Fruit fly (Drosophila melanogaster) whole organism, embryonic: ENCODE results near the gene Patj.

ENCODE experiments used
- Bgb ChIP-seq: fragments of 200-800 bp; sonication (Bioruptor generic); IDR thresholded peaks from 2 replicates; pipeline ENCODE4 v1.3.6; 2022; ENCODE audit warnings: missing biosample characterization, missing genetic modification characterization; ENCODE audit not compliant: partially characterized antibody
- Blimp-1 ChIP-seq: fragments of 200-800 bp; sonication (Bioruptor generic); optimal IDR thresholded peaks from 3 replicates; lab custom pipeline; 2018; ENCODE audit warnings: missing biosample characterization, missing genetic modification characterization, mild to moderate bottlenecking, moderate library complexity, missing genetic modification reagents
- BtbVII ChIP-seq: fragments of 200-800 bp; sonication (Bioruptor generic); optimal IDR thresholded peaks from 3 replicates; lab custom pipeline; 2017; ENCODE audit warnings: missing biosample characterization, mild to moderate bottlenecking, missing genetic modification characterization
- CG10209 ChIP-seq: fragments of 200-800 bp; sonication (Bioruptor generic); optimal IDR thresholded peaks from 3 replicates; lab custom pipeline; 2017; ENCODE audit warnings: missing biosample characterization, mild to moderate bottlenecking, missing genetic modification characterization, missing genetic modification reagents
- CG10321 ChIP-seq: fragments of 200-800 bp; sonication (Bioruptor generic); IDR thresholded peaks from 2 replicates; pipeline ENCODE4 v1.3.6; 2022; ENCODE audit warnings: missing biosample characterization, missing genetic modification characterization
- CG10565 ChIP-seq: fragments of 200-800 bp; sonication (Bioruptor generic); optimal IDR thresholded peaks from 3 replicates; lab custom pipeline; 2016; ENCODE audit warnings: missing biosample characterization, mild to moderate bottlenecking, missing genetic modification characterization
- CG11093 ChIP-seq: fragments of 200-800 bp; sonication (Bioruptor generic); IDR thresholded peaks from 3 replicates; pipeline ENCODE4 v1.3.6; 2022; ENCODE audit warnings: missing biosample characterization, missing genetic modification characterization
- CG13287 ChIP-seq: fragments of 200-800 bp; sonication (Bioruptor generic); IDR thresholded peaks from 2 replicates; pipeline ENCODE4 v1.3.6; 2022; ENCODE audit warnings: missing biosample characterization, missing genetic modification characterization; ENCODE audit not compliant: partially characterized antibody
- CG13775 ChIP-seq: fragments of 200-800 bp; sonication (Bioruptor generic); optimal IDR thresholded peaks from 3 replicates; lab custom pipeline; 2017; ENCODE audit warnings: missing biosample characterization, mild to moderate bottlenecking, missing genetic modification characterization
- CG15479 ChIP-seq: fragments of 200-800 bp; sonication (Bioruptor generic); optimal IDR thresholded peaks from 3 replicates; lab custom pipeline; 2019; ENCODE audit warnings: missing biosample characterization, mild to moderate bottlenecking, missing genetic modification characterization, moderate library complexity
- CG17612 ChIP-seq: fragments of 200-800 bp; sonication (Bioruptor generic); IDR thresholded peaks from 2 replicates; pipeline ENCODE4 v1.3.6; 2022; ENCODE audit warnings: missing biosample characterization, missing genetic modification characterization
- CG17829 ChIP-seq: fragments of 200-800 bp; optimal IDR thresholded peaks from 2 replicates; lab custom pipeline; 2019; ENCODE audit warnings: missing biosample characterization, mild to moderate bottlenecking, missing genetic modification characterization, moderate library complexity
- CG17912 ChIP-seq: fragments of 200-800 bp; sonication (Bioruptor generic); optimal IDR thresholded peaks from 2 replicates; lab custom pipeline; 2018; ENCODE audit warnings: missing biosample characterization, mild to moderate bottlenecking, missing genetic modification characterization
- CG31441 ChIP-seq: fragments of 200-800 bp; sonication (Bioruptor generic); IDR thresholded peaks from 2 replicates; pipeline ENCODE4 v1.3.6; 2022; ENCODE audit warnings: missing biosample characterization, missing genetic modification characterization
- CG3163 ChIP-seq: fragments of 200-800 bp; sonication (Bioruptor generic); optimal IDR thresholded peaks from 3 replicates; lab custom pipeline; 2016; ENCODE audit warnings: missing biosample characterization, missing genetic modification characterization
- CG4404 ChIP-seq: fragments of 200-800 bp; sonication (Bioruptor generic); IDR thresholded peaks from 2 replicates; pipeline ENCODE4 v1.3.6; 2022; ENCODE audit warnings: missing biosample characterization, missing genetic modification characterization
- CG7271 ChIP-seq: fragments of 200-800 bp; sonication (Bioruptor generic); optimal IDR thresholded peaks from 2 replicates; lab custom pipeline; 2018; ENCODE audit warnings: missing biosample characterization, mild to moderate bottlenecking, missing genetic modification characterization, moderate library complexity
- CG9727 ChIP-seq: fragments of 200-800 bp; sonication (Bioruptor generic); optimal IDR thresholded peaks from 3 replicates; lab custom pipeline; 2017; ENCODE audit warnings: missing biosample characterization, mild to moderate bottlenecking, missing genetic modification characterization
- Chrac-16 ChIP-seq: fragments of 200-800 bp; sonication (Bioruptor generic); optimal IDR thresholded peaks from 3 replicates; lab custom pipeline; 2016; ENCODE audit warnings: missing biosample characterization, missing genetic modification characterization
- E2f1 ChIP-seq: fragments of 200-800 bp; sonication (Bioruptor generic); IDR thresholded peaks from 2 replicates; pipeline ENCODE4 v1.3.6; 2022; ENCODE audit warnings: missing biosample characterization, missing genetic modification characterization
- Ets97D ChIP-seq: fragments of 200-800 bp; sonication (Bioruptor generic); optimal IDR thresholded peaks from 3 replicates; lab custom pipeline; 2016; ENCODE audit warnings: missing biosample characterization, missing genetic modification characterization
- Fer2 ChIP-seq: fragments of 200-800 bp; sonication (Bioruptor generic); optimal IDR thresholded peaks from 2 replicates; lab custom pipeline; 2018; ENCODE audit warnings: missing biosample characterization, mild to moderate bottlenecking, missing genetic modification characterization, moderate library complexity
- Fer3 ChIP-seq: fragments of 200-800 bp; sonication (Bioruptor generic); optimal IDR thresholded peaks from 2 replicates; lab custom pipeline; 2018; ENCODE audit warnings: missing biosample characterization, mild to moderate bottlenecking, missing genetic modification characterization, moderate library complexity
- Gsc ChIP-seq: fragments of 200-800 bp; sonication (Bioruptor generic); IDR thresholded peaks from 2 replicates; pipeline ENCODE4 v1.3.6; 2022; ENCODE audit warnings: missing biosample characterization, missing genetic modification characterization
- Hmr ChIP-seq: fragments of 200-800 bp; sonication (Bioruptor generic); optimal IDR thresholded peaks from 3 replicates; lab custom pipeline; 2017; ENCODE audit warnings: mild to moderate bottlenecking, missing biosample characterization, missing genetic modification reagents, missing genetic modification characterization
- Hr3 ChIP-seq: fragments of 200-800 bp; sonication (Bioruptor generic); optimal IDR thresholded peaks from 3 replicates; lab custom pipeline; 2016; ENCODE audit warnings: missing biosample characterization, missing genetic modification characterization
- Hr39 ChIP-seq: fragments of >200 bp; optimal IDR thresholded peaks from 2 replicates; lab custom pipeline; 2017
- NC2α ChIP-seq: fragments of 200-800 bp; sonication (Bioruptor generic); optimal IDR thresholded peaks from 2 replicates; lab custom pipeline; 2016; ENCODE audit warnings: missing biosample characterization, missing genetic modification characterization
- NFAT ChIP-seq: fragments of 200-800 bp; sonication (Bioruptor generic); IDR thresholded peaks from 2 replicates; pipeline ENCODE4 v1.3.6; 2022; ENCODE audit warnings: missing biosample characterization, missing genetic modification characterization
- PHDP ChIP-seq: fragments of 200-800 bp; sonication (Bioruptor generic); optimal IDR thresholded peaks from 3 replicates; lab custom pipeline; 2018; ENCODE audit warnings: missing biosample characterization, mild to moderate bottlenecking, missing genetic modification characterization, moderate library complexity
- Poxn ChIP-seq: fragments of 200-800 bp; sonication (Bioruptor generic); IDR thresholded peaks from 2 replicates; pipeline ENCODE4 v1.3.6; 2022; ENCODE audit warnings: missing biosample characterization, missing genetic modification characterization
- Scr ChIP-seq: fragments of 200-800 bp; sonication (Bioruptor generic); IDR thresholded peaks from 2 replicates; pipeline ENCODE4 v1.3.6; 2022; ENCODE audit warnings: missing biosample characterization, missing genetic modification characterization; ENCODE audit not compliant: partially characterized antibody
- Tbp ChIP-seq: fragments of >200 bp; optimal IDR thresholded peaks from 2 replicates; lab custom pipeline; 2018; ENCODE audit warnings: missing biosample characterization, missing genetic modification characterization
- ap ChIP-seq: fragments of 200-800 bp; sonication (Bioruptor generic); IDR thresholded peaks from 2 replicates; pipeline ENCODE4 v1.3.6; 2022; ENCODE audit warnings: missing biosample characterization, missing genetic modification characterization
- bbx ChIP-seq: fragments of 200-800 bp; sonication (Bioruptor generic); IDR thresholded peaks from 2 replicates; pipeline ENCODE4 v1.3.6; 2022; ENCODE audit warnings: missing biosample characterization, missing genetic modification characterization; ENCODE audit not compliant: partially characterized antibody
- cwo ChIP-seq: fragments of 200-800 bp; sonication (Bioruptor generic); optimal IDR thresholded peaks from 3 replicates; lab custom pipeline; 2017; ENCODE audit warnings: missing biosample characterization, missing genetic modification characterization, mild to moderate bottlenecking, moderate library complexity, missing genetic modification reagents
- danr ChIP-seq: fragments of 200-800 bp; sonication (Bioruptor generic); IDR thresholded peaks from 2 replicates; pipeline ENCODE4 v1.3.6; 2022; ENCODE audit warnings: missing biosample characterization, missing genetic modification characterization
- fd102C ChIP-seq: fragments of 200-800 bp; sonication (Bioruptor generic); optimal IDR thresholded peaks from 2 replicates; lab custom pipeline; 2018; ENCODE audit warnings: missing biosample characterization, mild to moderate bottlenecking, missing genetic modification characterization, moderate library complexity
- hb ChIP-seq: fragments of 200-800 bp; sonication (Bioruptor generic); IDR thresholded peaks from 3 replicates; pipeline ENCODE4 v1.3.6; 2022; ENCODE audit warnings: missing biosample characterization, missing genetic modification characterization; ENCODE audit not compliant: partially characterized antibody
- ind ChIP-seq: fragments of 200-800 bp; sonication (Bioruptor generic); optimal IDR thresholded peaks from 3 replicates; lab custom pipeline; 2016; ENCODE audit warnings: missing biosample characterization, missing genetic modification characterization
- knrl ChIP-seq: fragments of 200-800 bp; sonication (Bioruptor generic); IDR thresholded peaks from 3 replicates; pipeline ENCODE4 v1.3.6; 2022; ENCODE audit warnings: missing biosample characterization, missing genetic modification characterization; ENCODE audit not compliant: partially characterized antibody
- lab ChIP-seq: fragments of 200-800 bp; sonication (Bioruptor generic); optimal IDR thresholded peaks from 3 replicates; lab custom pipeline; 2017; ENCODE audit warnings: missing biosample characterization, missing genetic modification characterization, mild to moderate bottlenecking, moderate library complexity, missing genetic modification reagents
- org-1 ChIP-seq: fragments of 200-800 bp; sonication (Bioruptor generic); optimal IDR thresholded peaks from 2 replicates; lab custom pipeline; 2017; ENCODE audit warnings: missing biosample characterization, missing genetic modification characterization
- ro ChIP-seq: fragments of 200-800 bp; sonication (Bioruptor generic); IDR thresholded peaks from 2 replicates; pipeline ENCODE4 v1.3.6; 2022; ENCODE audit warnings: missing biosample characterization, missing genetic modification characterization
- sens ChIP-seq: fragments of 200-800 bp; sonication (Bioruptor generic); peaks from one replicate; lab custom pipeline; 2016; ENCODE audit warnings: missing biosample characterization, missing genetic modification characterization
- slp2 ChIP-seq: fragments of 200-800 bp; sonication (Bioruptor generic); optimal IDR thresholded peaks from 2 replicates; lab custom pipeline; 2016; ENCODE audit warnings: missing biosample characterization, missing genetic modification characterization
- tna ChIP-seq: fragments of 200-800 bp; sonication (Bioruptor generic); IDR thresholded peaks from 2 replicates; pipeline ENCODE4 v1.3.6; 2022; ENCODE audit warnings: missing biosample characterization, missing genetic modification characterization; ENCODE audit not compliant: partially characterized antibody
- trh ChIP-seq: fragments of 200-800 bp; sonication (Bioruptor generic); optimal IDR thresholded peaks from 2 replicates; lab custom pipeline; 2016; ENCODE audit warnings: missing biosample characterization, missing genetic modification characterization
- vvl ChIP-seq: fragments of 200-800 bp; sonication (Bioruptor generic); IDR thresholded peaks from 2 replicates; pipeline ENCODE4 v1.3.6; 2022; ENCODE audit warnings: missing biosample characterization, missing genetic modification characterization
- zfh2 ChIP-seq: fragments of 200-800 bp; sonication (Bioruptor generic); optimal IDR thresholded peaks from 2 replicates; lab custom pipeline; 2016; ENCODE audit warnings: missing biosample characterization, missing genetic modification characterization

Gene Patj

dm6 chr3L:1794943-1795696, 3.5 kb upstream of the Patj start, which contains the start of the genes alpha-Spec, dlt and Cdc37 (continued):
- TF ChIP-seq NC2α, result peak; percentile 8
- peak; percentile 39 for TF ChIP-seq CG13775 (GFP tag; lab: Kevin White, UChicago)
- peak; percentile 78 for TF ChIP-seq knrl
- no peak for TF ChIP-seq CG17912
- TF ChIP-seq Gsc, result no peak
- no peak for TF ChIP-seq CG10565
- peak; percentile 10 for TF ChIP-seq CG9727
- peak; percentile 78 for TF ChIP-seq Scr
- TF ChIP-seq PHDP (tag; lab: Kevin White, UChicago), result peak; percentile 19
- TF ChIP-seq trh, result no peak
- TF ChIP-seq danr (GFP tag; lab: Robert Waterston, UW), result no peak
- TF ChIP-seq Chrac-16 (GFP tag; lab: Kevin White, UChicago), result no peak
- 0 out of 2 replicates have a peak, but pooled peaks have one; percentile 16 for TF ChIP-seq NFAT (GFP tag; lab: Robert Waterston, UW)
- peak; percentile 65 for TF ChIP-seq hb (GFP tag; lab: Robert Waterston, UW)
- TF ChIP-seq org-1 (GFP tag; lab: Kevin White, UChicago), result no peak
- no peak for TF ChIP-seq Hmr
- peak; percentile 2 for TF ChIP-seq CG10209 (GFP tag; lab: Kevin White, UChicago)
- TF ChIP-seq fd102C (GFP tag; lab: Kevin White, UChicago), result no peak
- TF ChIP-seq CG15479 (GFP tag; lab: Kevin White, UChicago), result peak; percentile 20
- no peak for TF ChIP-seq CG31441 (GFP tag; lab: Robert Waterston, UW)
- TF ChIP-seq tna (GFP tag; lab: Robert Waterston, UW), result peak; percentile 74
- no peak for TF ChIP-seq ap (GFP tag; lab: Robert Waterston, UW)
- TF ChIP-seq Hr39 (lab: Kevin White, UChicago), result no peak
- TF ChIP-seq CG7271 (tag; lab: Kevin White, UChicago), result peak; percentile 54
- no peak for TF ChIP-seq slp2 (GFP tag; lab: Kevin White, UChicago)
- TF ChIP-seq CG17612 (GFP tag; lab: Robert Waterston, UW), result no peak
- peak; percentile 84 for TF ChIP-seq sens (GFP tag; lab: Kevin White, UChicago)
- no peak for TF ChIP-seq Fer2 (tag; lab: Kevin White, UChicago)
- TF ChIP-seq Poxn (GFP tag; lab: Robert Waterston, UW), result no peak
- peak; percentile 3 for TF ChIP-seq CG3163 (GFP tag; lab: Kevin White, UChicago)
- TF ChIP-seq CG17829 (tag; lab: Kevin White, UChicago), result peak; percentile 70
- TF ChIP-seq Fer3, result peak; percentile 24
- no peak for TF ChIP-seq ro (GFP tag; lab: Robert Waterston, UW)
- no peak for TF ChIP-seq vvl (GFP tag; lab: Robert Waterston, UW)
- no peak for TF ChIP-seq Blimp-1 (GFP tag; lab: Kevin White, UChicago)
- no peak for TF ChIP-seq ind (GFP tag; lab: Kevin White, UChicago)
- no peak; the same call in 1 of the 2 replicates for TF ChIP-seq CG10321 (GFP tag; lab: Robert Waterston, UW)
- peak; percentile 79 for TF ChIP-seq Bgb (GFP tag; lab: Robert Waterston, UW)
- no peak for TF ChIP-seq cwo (GFP tag; lab: Kevin White, UChicago)
- no peak for TF ChIP-seq CG11093 (GFP tag; lab: Robert Waterston, UW)
- TF ChIP-seq CG4404 (GFP tag; lab: Robert Waterston, UW), result no peak
- TF ChIP-seq zfh2, result no peak
- TF ChIP-seq Hr3, result peak; percentile 5
- TF ChIP-seq lab, result no peak
- TF ChIP-seq Tbp (GFP tag; lab: Kevin White, UChicago), result no peak
- TF ChIP-seq CG13287 (GFP tag; lab: Robert Waterston, UW), result peak; percentile 87
- no peak for TF ChIP-seq BtbVII (GFP tag; lab: Kevin White, UChicago)
- TF ChIP-seq bbx (GFP tag; lab: Robert Waterston, UW), result peak; percentile 60
- no peak for TF ChIP-seq E2f1 (GFP tag; lab: Robert Waterston, UW)
- TF ChIP-seq Ets97D (GFP tag; lab: Kevin White, UChicago), result peak; percentile 81
